Worm (Caenorhabditis elegans) whole organism, early embryonic: ENCODE results near the gene klf-3.

Experiments used
- B0310.2 ChIP-seq: sonication (generic microtip); optimal IDR thresholded peaks from 2 replicates; lab custom pipeline; 2016; ENCODE audit warnings: mild to moderate bottlenecking, missing genetic modification characterization, missing compliant biosample characterization
- aly-1 ChIP-seq: sonication (generic microtip); optimal IDR thresholded peaks from 2 replicates; lab custom pipeline; 2016; ENCODE audit warnings: missing genetic modification characterization, missing compliant biosample characterization
- ama-1 ChIP-seq: fragments of 150-350 bp; optimal IDR thresholded peaks from 2 replicates; lab custom pipeline; 2014
- ets-7 ChIP-seq: sonication (generic microtip); optimal IDR thresholded peaks from 2 replicates; lab custom pipeline; 2016; ENCODE audit warnings: missing genotype, missing genetic modification characterization, missing compliant biosample characterization
- flt-1 ChIP-seq: fragments of 200-800 bp; sonication (Bioruptor generic); IDR thresholded peaks from 2 replicates; pipeline ENCODE4 v1.3.6; 2022; ENCODE audit warnings: missing genetic modification characterization, missing compliant biosample characterization
- hmbx-1 ChIP-seq: sonication (generic microtip); optimal IDR thresholded peaks from 2 replicates; lab custom pipeline; 2016; ENCODE audit warnings: mild to moderate bottlenecking, missing genetic modification characterization, missing compliant biosample characterization
- pes-1 ChIP-seq: fragments of 200-800 bp; sonication (Bioruptor generic); IDR thresholded peaks from 2 replicates; pipeline ENCODE4 v1.3.6; 2022; ENCODE audit warnings: missing genetic modification reagents, missing genetic modification characterization, missing compliant biosample characterization
- scrt-1 ChIP-seq: fragments of 200-800 bp; sonication (Bioruptor generic); IDR thresholded peaks from 2 replicates; pipeline ENCODE4 v1.3.6; 2022; ENCODE audit warnings: missing genetic modification characterization, missing compliant biosample characterization
- sea-1 ChIP-seq: fragments of 200-800 bp; sonication (Bioruptor generic); conservative IDR thresholded peaks from 2 replicates; pipeline ENCODE4 v1.3.6; 2022; ENCODE audit warnings: missing genetic modification characterization, missing compliant biosample characterization
- tbx-37 ChIP-seq: fragments of 200-800 bp; sonication (Bioruptor generic); conservative IDR thresholded peaks from 2 replicates; pipeline ENCODE4 v1.3.6; 2022; ENCODE audit warnings: missing genetic modification reagents, missing genetic modification characterization, missing compliant biosample characterization
- tra-4 ChIP-seq: sonication (generic microtip); optimal IDR thresholded peaks from 2 replicates; lab custom pipeline; 2017; ENCODE audit warnings: missing genetic modification characterization, missing compliant biosample characterization

ce11 chrII:6573677-6574076 is 43.0 kb upstream of the klf-3 start, which contains the start of gene sra-28:
- TF ChIP-seq flt-1 (GFP tag; lab: Robert Waterston, UW) (no peak), ama-1 (no peak), sea-1 (GFP tag; lab: Robert Waterston, UW) (no peak), hmbx-1 (no peak), aly-1 (tag; lab: Kevin White, UChicago) (no peak), B0310.2 (tag; lab: Kevin White, UChicago) (no peak), tbx-37 (no peak), pes-1 (GFP tag; lab: Robert Waterston, UW) (no peak), ets-7 (no peak), tra-4 (no peak), scrt-1 (GFP tag; lab: Robert Waterston, UW) (no peak)
